Worm (Caenorhabditis elegans) whole organism, L1 larva: ENCODE data around the gene tsr-1.
A peak's percentile ranks its signal among the peaks of the same experiment; 100 is the strongest.

Source experiments
- F16B12.6 ChIP-seq: fragments of 150-350 bp; optimal IDR thresholded peaks from 2 replicates; lab custom pipeline; 2014; ENCODE audit warnings: missing biosample characterization, missing genetic modification characterization
- ama-1 ChIP-seq: fragments of 150-350 bp; optimal IDR thresholded peaks from 2 replicates; lab custom pipeline; 2014
- ceh-8 ChIP-seq: fragments of 200-800 bp; sonication (Bioruptor generic); optimal IDR thresholded peaks from 2 replicates; lab custom pipeline; 2018; ENCODE audit warnings: mild to moderate bottlenecking, missing genetic modification characterization, moderate library complexity, missing compliant biosample characterization
- efl-1 ChIP-seq, 4 experiments: fragments of 150-350 bp; optimal IDR thresholded peaks in 3 of 4; peaks in 1 of 4; 1 replicate in 1 of 4; 2 replicates in 3 of 4; lab custom pipeline; 2014; ENCODE audit warnings: missing biosample characterization in 2 of 4, missing genetic modification characterization in 2 of 4, missing genetic modification reagents in 2 of 4
- efl-3 ChIP-seq: fragments of 200-800 bp; sonication (Bioruptor generic); optimal IDR thresholded peaks from 2 replicates; lab custom pipeline; 2018; ENCODE audit warnings: mild to moderate bottlenecking, missing genetic modification characterization, missing compliant biosample characterization
- egl-13 ChIP-seq: sonication (generic microtip); optimal IDR thresholded peaks from 2 replicates; lab custom pipeline; 2016; ENCODE audit warnings: missing genotype, missing genetic modification reagents, missing genetic modification characterization, missing compliant biosample characterization
- egl-27 ChIP-seq, 2 experiments: fragments of 150-350 bp in 1 of 2; sonication (generic microtip); optimal IDR thresholded peaks; 3 replicates each; lab custom pipeline; 2017 to 2018; ENCODE audit warnings: missing biosample characterization in 2 of 2, missing genetic modification characterization in 2 of 2, missing genetic modification reagents in 2 of 2
- ets-5 ChIP-seq: fragments of 200-800 bp; sonication (Bioruptor generic); IDR thresholded peaks from 2 replicates; pipeline ENCODE4 v1.3.6; 2022; ENCODE audit warnings: missing genetic modification characterization, missing compliant biosample characterization
- fkh-4 ChIP-seq: sonication (generic microtip); optimal IDR thresholded peaks from 2 replicates; lab custom pipeline; 2016; ENCODE audit warnings: missing compliant biosample characterization, missing genetic modification characterization, borderline replicate concordance
- fos-1 ChIP-seq: fragments of 150-350 bp; optimal IDR thresholded peaks from 2 replicates; lab custom pipeline; 2014; ENCODE audit warnings: missing biosample characterization, missing genetic modification characterization
- grh-1 ChIP-seq: fragments of 200-800 bp; sonication (Bioruptor generic); IDR thresholded peaks from 2 replicates; pipeline ENCODE4 v1.3.6; 2022; ENCODE audit warnings: missing genetic modification reagents, missing genetic modification characterization, missing compliant biosample characterization
- hpl-2 ChIP-seq: fragments of 150-350 bp; optimal IDR thresholded peaks from 2 replicates; lab custom pipeline; 2014; ENCODE audit warnings: missing biosample characterization, missing genetic modification reagents, missing genetic modification characterization
- irx-1 ChIP-seq: sonication (generic microtip); optimal IDR thresholded peaks from 2 replicates; lab custom pipeline; 2016; ENCODE audit warnings: missing genetic modification characterization, missing compliant biosample characterization
- jun-1 ChIP-seq: fragments of 150-350 bp; optimal IDR thresholded peaks from 2 replicates; lab custom pipeline; 2014; ENCODE audit warnings: missing biosample characterization, missing genetic modification reagents, missing genetic modification characterization
- lin-14 ChIP-seq: fragments of 200-800 bp; sonication (Bioruptor generic); optimal IDR thresholded peaks from 2 replicates; lab custom pipeline; 2018; ENCODE audit warnings: mild to moderate bottlenecking, missing genetic modification characterization, moderate library complexity, missing compliant biosample characterization
- lin-35 ChIP-seq, 2 experiments: fragments of 150-350 bp; optimal IDR thresholded peaks; 2 replicates each; lab custom pipeline; 2014; ENCODE audit warnings: missing biosample characterization in 2 of 2, missing genetic modification characterization in 2 of 2, missing genetic modification reagents in 2 of 2
- lir-3 ChIP-seq: sonication (generic microtip); optimal IDR thresholded peaks from 2 replicates; lab custom pipeline; 2016; ENCODE audit warnings: mild to moderate bottlenecking, missing genetic modification characterization, moderate library complexity, missing compliant biosample characterization; ENCODE audit not compliant: poor library complexity
- lsy-2 ChIP-seq, 2 experiments: fragments of 150-350 bp; optimal IDR thresholded peaks; 2 replicates each; lab custom pipeline; 2014; ENCODE audit warnings: missing biosample characterization in 2 of 2, missing genetic modification characterization in 2 of 2
- mab-9 ChIP-seq: fragments of 200-800 bp; sonication (Bioruptor generic); IDR thresholded peaks from 2 replicates; pipeline ENCODE4 v1.3.6; 2022; ENCODE audit warnings: missing genetic modification reagents, missing genetic modification characterization, missing compliant biosample characterization
- mdl-1 ChIP-seq, 2 experiments: fragments of 150-350 bp; optimal IDR thresholded peaks; 2 replicates each; lab custom pipeline; 2014 to 2017; ENCODE audit warnings: missing biosample characterization in 2 of 2, missing genetic modification characterization in 2 of 2, inconsistent platforms in 1 of 2
- mef-2 ChIP-seq: fragments of 150-350 bp; optimal IDR thresholded peaks from 2 replicates; lab custom pipeline; 2014; ENCODE audit warnings: missing biosample characterization, missing genetic modification characterization
- nhr-19 ChIP-seq: fragments of 200-800 bp; sonication (Bioruptor generic); conservative IDR thresholded peaks from 2 replicates; pipeline ENCODE4 v1.3.6; 2022; ENCODE audit warnings: missing genetic modification characterization, missing compliant biosample characterization
- nhr-20 ChIP-seq: sonication (generic microtip); optimal IDR thresholded peaks from 2 replicates; lab custom pipeline; 2016; ENCODE audit warnings: mild to moderate bottlenecking, missing genetic modification characterization, missing compliant biosample characterization
- nhr-71 ChIP-seq: sonication (generic microtip); optimal IDR thresholded peaks from 2 replicates; lab custom pipeline; 2016; ENCODE audit warnings: mild to moderate bottlenecking, missing genetic modification characterization, moderate library complexity, missing compliant biosample characterization
- nhr-77 ChIP-seq: fragments of 150-350 bp; optimal IDR thresholded peaks from 2 replicates; lab custom pipeline; 2014; ENCODE audit warnings: missing biosample characterization, missing genetic modification characterization
- nhr-84 ChIP-seq: sonication (generic microtip); optimal IDR thresholded peaks from 2 replicates; lab custom pipeline; 2017; ENCODE audit warnings: missing biosample characterization, missing genetic modification characterization
- nhr-90 ChIP-seq: sonication (generic microtip); optimal IDR thresholded peaks from 2 replicates; lab custom pipeline; 2016; ENCODE audit warnings: mild to moderate bottlenecking, missing genetic modification characterization, missing compliant biosample characterization; ENCODE audit not compliant: poor library complexity
- skn-1 ChIP-seq: fragments of 150-350 bp; optimal IDR thresholded peaks from 2 replicates; lab custom pipeline; 2014; ENCODE audit warnings: missing biosample characterization, missing genetic modification characterization
- snpc-4 ChIP-seq: fragments of 150-350 bp; optimal IDR thresholded peaks from 2 replicates; lab custom pipeline; 2014; ENCODE audit warnings: missing biosample characterization, missing genetic modification characterization
- sup-37 ChIP-seq: fragments of 200-800 bp; sonication (Bioruptor generic); optimal IDR thresholded peaks from 2 replicates; lab custom pipeline; 2018; ENCODE audit warnings: mild to moderate bottlenecking, missing genetic modification characterization, missing compliant biosample characterization
- swsn-7 ChIP-seq: sonication (generic microtip); optimal IDR thresholded peaks from 2 replicates; lab custom pipeline; 2016; ENCODE audit warnings: missing genetic modification characterization, missing compliant biosample characterization
- tbx-2 ChIP-seq: sonication (generic microtip); optimal IDR thresholded peaks from 2 replicates; lab custom pipeline; 2016; ENCODE audit warnings: missing genetic modification characterization, missing compliant biosample characterization
- tlp-1 ChIP-seq: fragments of 150-350 bp; optimal IDR thresholded peaks from 2 replicates; lab custom pipeline; 2014; ENCODE audit warnings: missing biosample characterization, missing genetic modification characterization
- unc-30 ChIP-seq: sonication (generic microtip); optimal IDR thresholded peaks from 2 replicates; lab custom pipeline; 2017; ENCODE audit warnings: missing biosample characterization, missing genetic modification characterization
- unc-62 ChIP-seq: fragments of 150-350 bp; optimal IDR thresholded peaks from 2 replicates; lab custom pipeline; 2014; ENCODE audit warnings: missing biosample characterization, missing genetic modification reagents, missing genetic modification characterization
- unc-98 ChIP-seq: fragments of 200-800 bp; sonication (Bioruptor generic); IDR thresholded peaks from 2 replicates; pipeline ENCODE4 v1.3.6; 2022; ENCODE audit warnings: missing genetic modification characterization, missing compliant biosample characterization
- xbp-1 ChIP-seq: sonication (generic microtip); optimal IDR thresholded peaks from 2 replicates; lab custom pipeline; 2016; ENCODE audit warnings: missing genetic modification characterization, missing compliant biosample characterization
- zag-1 ChIP-seq: fragments of 150-350 bp; optimal IDR thresholded peaks from 2 replicates; lab custom pipeline; 2014; ENCODE audit warnings: missing biosample characterization, missing genetic modification characterization
- zip-4 ChIP-seq: fragments of 200-800 bp; sonication (Bioruptor generic); optimal IDR thresholded peaks from 2 replicates; lab custom pipeline; 2018; ENCODE audit warnings: mild to moderate bottlenecking, missing genetic modification characterization, moderate library complexity, missing compliant biosample characterization

tsr-1 gene

ce11 chrII:2478543-2478942 lies 5.4 kb upstream of the tsr-1 start, which contains the start of gene mnat-1:
Gene mnat-1, minus strand, starts transcription at chrII:2478643.
- TF ChIP-seq efl-3: no peak

- TF ChIP-seq ets-5 (GFP tag; lab: Robert Waterston, UW) (no peak), nhr-84 (tag; lab: Kevin White, UChicago) (no peak), fkh-4 (tag; lab: Kevin White, UChicago) (no peak)
- TF ChIP-seq, all 84 proteins: peak for 0
These were observed 4.3 kb downstream of the tsr-1 start for ce11 chrII:2468885-2469284.

ce11 chrII:2458881-2459280 lies 14.3 kb downstream of the tsr-1 start, which contains the start of gene pqn-42:
Gene pqn-42, minus strand, starts transcription at chrII:2458981.
- no peak for TF ChIP-seq egl-13 (tag; lab: Kevin White, UChicago)
- TF ChIP-seq xbp-1: no peak
- no peak for TF ChIP-seq fos-1 (tag; lab: Kevin White, UChicago)
- no peak for TF ChIP-seq nhr-90 (tag; lab: Kevin White, UChicago)
- TF ChIP-seq hpl-2 (GFP tag; lab: Kevin White, UChicago): no peak
- no peak for TF ChIP-seq ets-5 (GFP tag; lab: Robert Waterston, UW)
- TF ChIP-seq tlp-1: no peak
- TF ChIP-seq lir-3 (tag; lab: Kevin White, UChicago): no peak
- TF ChIP-seq ama-1 (lab: Kevin White, UChicago): no peak
- no peak for TF ChIP-seq nhr-77 (tag; lab: Kevin White, UChicago)
- no peak for TF ChIP-seq nhr-19 (GFP tag; lab: Robert Waterston, UW)
- TF ChIP-seq efl-3: no peak
- TF ChIP-seq mef-2 (tag; lab: Kevin White, UChicago): no peak
- no peak for TF ChIP-seq ceh-8
- TF ChIP-seq F16B12.6 (tag; lab: Kevin White, UChicago): no peak
- no peak for TF ChIP-seq mab-9 (GFP tag; lab: Robert Waterston, UW)
- no peak for TF ChIP-seq sup-37 (GFP tag; lab: Kevin White, UChicago)
- no peak for TF ChIP-seq grh-1 (GFP tag; lab: Robert Waterston, UW)
- no peak for TF ChIP-seq fkh-4 (tag; lab: Kevin White, UChicago)

ce11 chrII:2456973-2457372 lies 16.2 kb downstream of the tsr-1 start:
- TF ChIP-seq mdl-1 (tag; optimal IDR thresholded peaks at IDR 0.05; lab: Kevin White, UChicago) (no peak), unc-30 (tag; lab: Kevin White, UChicago) (no peak), hpl-2 (GFP tag; lab: Kevin White, UChicago) (no peak), nhr-20 (no peak), egl-27 (tag; optimal IDR thresholded peaks at IDR 0.05; lab: Kevin White, UChicago) (no peak)
- TF ChIP-seq, all 84 proteins: peak for 0

- TF ChIP-seq F16B12.6 (tag; lab: Kevin White, UChicago): no peak
- TF ChIP-seq efl-1 (optimal IDR thresholded peaks at IDR 0.05; lab: Kevin White, UChicago): no peak
- peak in 1 of 2 experiments; percentile 30 for TF ChIP-seq efl-1 (GFP tag; optimal IDR thresholded peaks at IDR 0.05 in 1 of 2; lab: Kevin White, UChicago)
- TF ChIP-seq lsy-2 (tag; optimal IDR thresholded peaks at IDR 0.05; lab: Kevin White, UChicago): peak; percentile 20 to 30
- TF ChIP-seq, all 84 proteins: peak for 2
These were observed 17.1 kb downstream of the tsr-1 start for ce11 chrII:2455931-2456576.

ce11 chrII:2454822-2455221 lies 18.3 kb downstream of the tsr-1 start:
- TF ChIP-seq lin-35 (GFP tag; optimal IDR thresholded peaks at IDR 0.05; lab: Kevin White, UChicago): peak in 1 of 2 experiments; percentile 33
- TF ChIP-seq irx-1 (tag; lab: Kevin White, UChicago): no peak
- peak; percentile 40 for TF ChIP-seq nhr-90 (tag; lab: Kevin White, UChicago)
- TF ChIP-seq efl-1 (optimal IDR thresholded peaks at IDR 0.05; lab: Kevin White, UChicago): peak; percentile 35 to 52
- TF ChIP-seq efl-1 (GFP tag; optimal IDR thresholded peaks at IDR 0.05 in 1 of 2; lab: Kevin White, UChicago): peak; percentile 9 to 92
- peak; percentile 39 for TF ChIP-seq swsn-7 (tag; lab: Kevin White, UChicago)
- no peak for TF ChIP-seq zag-1 (tag; lab: Kevin White, UChicago)
- TF ChIP-seq skn-1 (tag; lab: Kevin White, UChicago): peak; percentile 17
- TF ChIP-seq nhr-71 (tag; lab: Kevin White, UChicago): peak; percentile 44
- TF ChIP-seq unc-98 (GFP tag; lab: Robert Waterston, UW): no peak
- TF ChIP-seq nhr-20: peak; percentile 49
- TF ChIP-seq nhr-19 (GFP tag; lab: Robert Waterston, UW): peak; percentile 13; the same call in 1 of the 2 replicates
- TF ChIP-seq nhr-77 (tag; lab: Kevin White, UChicago): peak; percentile 58
- peak; percentile 64 for TF ChIP-seq sup-37 (GFP tag; lab: Kevin White, UChicago)
- peak; percentile 28 for TF ChIP-seq zip-4
- peak; percentile 63 for TF ChIP-seq jun-1 (tag; lab: Kevin White, UChicago)
- TF ChIP-seq snpc-4: peak; percentile 10
- peak; percentile 72 for TF ChIP-seq tbx-2 (tag; lab: Kevin White, UChicago)
- TF ChIP-seq unc-62 (GFP tag; lab: Kevin White, UChicago): no peak
- TF ChIP-seq lsy-2 (tag; optimal IDR thresholded peaks at IDR 0.05; lab: Kevin White, UChicago): peak in 1 of 2 experiments; percentile 64
- no peak for TF ChIP-seq unc-30 (tag; lab: Kevin White, UChicago)
- TF ChIP-seq lin-14 (GFP tag; lab: Kevin White, UChicago): peak; percentile 54
